Worm (Caenorhabditis elegans): ENCODE results near the gene npa-1.

ce11 chrV:7050153-7050552 is 25.4 kb upstream of the npa-1 start:
- TF ChIP-seq C38D4.7 (GFP tag; optimal IDR thresholded peaks at IDR 0.05): no peak
- TF ChIP-seq ama-1 (optimal IDR thresholded peaks at IDR 0.05): no peak
